Worm (Caenorhabditis elegans) whole organism, young adult: Measurements from ENCODE around the gene sor-3.

ENCODE experiments used
- B0035.1 ChIP-seq: sonication (generic microtip); optimal IDR thresholded peaks from 2 replicates; lab custom pipeline; 2016; ENCODE audit warnings: missing genetic modification characterization, mild to moderate bottlenecking, missing compliant biosample characterization, missing genotype, missing genetic modification reagents
- C06A6.2 ChIP-seq: fragments of 200-800 bp; sonication (Bioruptor generic); conservative IDR thresholded peaks from 2 replicates; pipeline ENCODE4 v1.3.6; 2022; ENCODE audit warnings: missing genetic modification characterization, missing compliant biosample characterization
- C17E4.6 ChIP-seq: fragments of 200-800 bp; sonication (Bioruptor generic); IDR thresholded peaks from 2 replicates; pipeline ENCODE4 v1.3.6; 2022; ENCODE audit warnings: missing genetic modification reagents, missing genetic modification characterization, missing compliant biosample characterization
- D2030.7 ChIP-seq: fragments of 200-800 bp; sonication (Bioruptor generic); IDR thresholded peaks from 2 replicates; pipeline ENCODE4 v1.3.6; 2022; ENCODE audit warnings: missing genetic modification reagents, missing genetic modification characterization, missing compliant biosample characterization
- F23B12.7 ChIP-seq: sonication (generic microtip); optimal IDR thresholded peaks from 2 replicates; lab custom pipeline; 2017; ENCODE audit warnings: missing genetic modification characterization, mild to moderate bottlenecking, missing compliant biosample characterization, antibody characterized with exemption, moderate library complexity; ENCODE audit not compliant: insufficient read depth
- F37B4.10 ChIP-seq: fragments of 200-800 bp; sonication (Bioruptor generic); IDR thresholded peaks from 2 replicates; pipeline ENCODE4 v1.3.6; 2022; ENCODE audit warnings: missing genetic modification characterization, missing compliant biosample characterization
- F39B2.1 ChIP-seq: fragments of 200-800 bp; sonication (Bioruptor generic); IDR thresholded peaks from 2 replicates; pipeline ENCODE4 v1.3.6; 2022; ENCODE audit warnings: missing genetic modification reagents, missing genetic modification characterization, missing compliant biosample characterization
- F52B5.7 ChIP-seq: sonication (generic microtip); optimal IDR thresholded peaks from 2 replicates; lab custom pipeline; 2016; ENCODE audit warnings: mild to moderate bottlenecking, missing genetic modification characterization, missing compliant biosample characterization
- F55B11.4 ChIP-seq: sonication (generic microtip); optimal IDR thresholded peaks from 2 replicates; lab custom pipeline; 2016; ENCODE audit warnings: missing compliant biosample characterization, missing genetic modification characterization, borderline replicate concordance; ENCODE audit not compliant: insufficient read depth
- K11D2.4 ChIP-seq: fragments of 200-800 bp; sonication (Bioruptor generic); IDR thresholded peaks from 2 replicates; pipeline ENCODE4 v1.3.6; 2022; ENCODE audit warnings: missing genetic modification reagents, missing genetic modification characterization, missing compliant biosample characterization
- Y56A3A.18 ChIP-seq: fragments of 200-800 bp; sonication (Bioruptor generic); IDR thresholded peaks from 2 replicates; pipeline ENCODE4 v1.3.6; 2022; ENCODE audit warnings: missing genetic modification reagents, missing genetic modification characterization, missing compliant biosample characterization
- Y67H2A.10 ChIP-seq: fragments of 200-800 bp; sonication (Bioruptor generic); conservative IDR thresholded peaks from 2 replicates; pipeline ENCODE4 v1.3.6; 2022; ENCODE audit warnings: missing genetic modification reagents, missing genetic modification characterization, missing compliant biosample characterization
- Y79H2A.3 ChIP-seq: fragments of 200-800 bp; sonication (Bioruptor generic); conservative IDR thresholded peaks from 2 replicates; pipeline ENCODE4 v1.3.6; 2022; ENCODE audit warnings: missing genetic modification reagents, missing genetic modification characterization, missing compliant biosample characterization
- athp-1 ChIP-seq: sonication (generic microtip); optimal IDR thresholded peaks from 2 replicates; lab custom pipeline; 2017; ENCODE audit warnings: mild to moderate bottlenecking, missing genetic modification characterization, missing compliant biosample characterization
- attf-3 ChIP-seq: fragments of 200-800 bp; sonication (Bioruptor generic); conservative IDR thresholded peaks from 2 replicates; pipeline ENCODE4 v1.3.6; 2022; ENCODE audit warnings: missing genetic modification reagents, missing genetic modification characterization, missing compliant biosample characterization
- attf-6 ChIP-seq: fragments of 200-800 bp; sonication (Bioruptor generic); IDR thresholded peaks from 2 replicates; pipeline ENCODE4 v1.3.6; 2022; ENCODE audit warnings: missing genetic modification reagents, missing genetic modification characterization, missing compliant biosample characterization
- bed-2 ChIP-seq: fragments of 200-800 bp; sonication (Bioruptor generic); IDR thresholded peaks from 2 replicates; pipeline ENCODE4 v1.3.6; 2022; ENCODE audit warnings: missing genetic modification reagents, missing genetic modification characterization, missing compliant biosample characterization
- ceh-27 ChIP-seq: fragments of 200-800 bp; sonication (Bioruptor generic); optimal IDR thresholded peaks from 2 replicates; lab custom pipeline; 2018; ENCODE audit warnings: mild to moderate bottlenecking, missing genetic modification characterization, moderate library complexity, missing compliant biosample characterization
- ceh-40 ChIP-seq: fragments of 200-800 bp; sonication (Bioruptor generic); IDR thresholded peaks from 2 replicates; pipeline ENCODE4 v1.3.6; 2022; ENCODE audit warnings: missing genetic modification characterization, missing compliant biosample characterization
- ceh-58 ChIP-seq: fragments of 200-800 bp; sonication (Bioruptor generic); IDR thresholded peaks from 2 replicates; pipeline ENCODE4 v1.3.6; 2022; ENCODE audit warnings: missing genetic modification characterization, missing compliant biosample characterization
- ceh-91 ChIP-seq: fragments of 200-800 bp; sonication (Bioruptor generic); IDR thresholded peaks from 2 replicates; pipeline ENCODE4 v1.3.6; 2022; ENCODE audit warnings: missing genetic modification reagents, missing genetic modification characterization, missing compliant biosample characterization
- die-1 ChIP-seq: sonication (generic microtip); optimal IDR thresholded peaks from 2 replicates; lab custom pipeline; 2016; ENCODE audit warnings: missing genotype, mild to moderate bottlenecking, missing genetic modification characterization, missing compliant biosample characterization
- dpff-1 ChIP-seq: sonication (generic microtip); optimal IDR thresholded peaks from 2 replicates; lab custom pipeline; 2017; ENCODE audit warnings: mild to moderate bottlenecking, missing genetic modification characterization, missing compliant biosample characterization
- efl-1 ChIP-seq: fragments of 150-350 bp; optimal IDR thresholded peaks from 2 replicates; lab custom pipeline; 2014; ENCODE audit warnings: missing biosample characterization, missing genetic modification reagents, missing genetic modification characterization
- fkh-3 ChIP-seq: sonication (generic microtip); optimal IDR thresholded peaks from 2 replicates; lab custom pipeline; 2016; ENCODE audit warnings: mild to moderate bottlenecking, missing genetic modification characterization, missing compliant biosample characterization
- hlh-12 ChIP-seq: sonication (generic microtip); optimal IDR thresholded peaks from 2 replicates; lab custom pipeline; 2016; ENCODE audit warnings: missing genetic modification characterization, missing compliant biosample characterization
- hrde-1 ChIP-seq: sonication (generic microtip); optimal IDR thresholded peaks from 2 replicates; lab custom pipeline; 2016; ENCODE audit warnings: missing genetic modification characterization, mild to moderate bottlenecking, missing compliant biosample characterization, moderate library complexity, missing genotype, missing genetic modification reagents, borderline replicate concordance
- lin-40 ChIP-seq: sonication (generic microtip); optimal IDR thresholded peaks from 2 replicates; lab custom pipeline; 2016; ENCODE audit warnings: missing genetic modification characterization, mild to moderate bottlenecking, missing compliant biosample characterization, missing genotype, missing genetic modification reagents
- lin-54 ChIP-seq: fragments of 200-800 bp; sonication (Bioruptor generic); optimal IDR thresholded peaks from 2 replicates; lab custom pipeline; 2018; ENCODE audit warnings: mild to moderate bottlenecking, missing genetic modification characterization, missing compliant biosample characterization
- lir-1 ChIP-seq: fragments of 200-800 bp; sonication (Bioruptor generic); conservative IDR thresholded peaks from 2 replicates; pipeline ENCODE4 v1.3.6; 2022; ENCODE audit warnings: missing genetic modification reagents, missing genetic modification characterization, missing compliant biosample characterization
- lsy-27 ChIP-seq: sonication (generic microtip); optimal IDR thresholded peaks from 2 replicates; lab custom pipeline; 2017; ENCODE audit warnings: missing genetic modification characterization, mild to moderate bottlenecking, missing compliant biosample characterization, antibody characterized with exemption, missing genotype, borderline replicate concordance; ENCODE audit not compliant: insufficient read depth
- madf-3 ChIP-seq: fragments of 200-800 bp; sonication (Bioruptor generic); IDR thresholded peaks from 2 replicates; pipeline ENCODE4 v1.3.6; 2022; ENCODE audit warnings: missing genetic modification reagents, missing genetic modification characterization, missing compliant biosample characterization
- nfya-1 ChIP-seq: sonication (generic microtip); optimal IDR thresholded peaks from 2 replicates; lab custom pipeline; 2017; ENCODE audit warnings: antibody characterized with exemption, missing compliant biosample characterization, missing genetic modification characterization, borderline replicate concordance; ENCODE audit not compliant: insufficient read depth
- nhr-120 ChIP-seq: fragments of 200-800 bp; sonication (Bioruptor generic); IDR thresholded peaks from 2 replicates; pipeline ENCODE4 v1.3.6; 2022; ENCODE audit warnings: missing genetic modification characterization, missing compliant biosample characterization
- nhr-80 ChIP-seq: sonication (generic microtip); optimal IDR thresholded peaks from 2 replicates; lab custom pipeline; 2016; ENCODE audit warnings: missing genetic modification characterization, missing compliant biosample characterization
- pbrm-1 ChIP-seq: fragments of 200-800 bp; sonication (Bioruptor generic); IDR thresholded peaks from 2 replicates; pipeline ENCODE4 v1.3.6; 2022; ENCODE audit warnings: missing genetic modification reagents, missing genetic modification characterization, missing compliant biosample characterization
- repo-1 ChIP-seq: sonication (generic microtip); optimal IDR thresholded peaks from 2 replicates; lab custom pipeline; 2017; ENCODE audit warnings: mild to moderate bottlenecking, missing genetic modification characterization, missing compliant biosample characterization
- rpc-1 ChIP-seq, 2 experiments: fragments of 150-350 bp in 1 of 2; sonication (generic microtip) in 1 of 2; optimal IDR thresholded peaks; 2 replicates each; lab custom pipeline; 2014 to 2018; ENCODE audit warnings: missing biosample characterization in 1 of 2, missing genetic modification characterization in 1 of 2, missing genetic modification reagents in 1 of 2, missing genotype in 1 of 2
- snpc-1.3 ChIP-seq: sonication (generic microtip); optimal IDR thresholded peaks from 2 replicates; lab custom pipeline; 2017; ENCODE audit warnings: missing genetic modification characterization, mild to moderate bottlenecking, missing compliant biosample characterization, antibody characterized with exemption, moderate library complexity, missing genotype, missing genetic modification reagents; ENCODE audit not compliant: insufficient read depth
- somi-1 ChIP-seq: fragments of 200-800 bp; sonication (Bioruptor generic); optimal IDR thresholded peaks from 2 replicates; lab custom pipeline; 2018; ENCODE audit warnings: mild to moderate bottlenecking, missing genetic modification characterization, missing compliant biosample characterization
- tbx-9 ChIP-seq: sonication (generic microtip); optimal IDR thresholded peaks from 2 replicates; lab custom pipeline; 2016; ENCODE audit warnings: borderline replicate concordance, missing genetic modification characterization, inconsistent platforms, missing compliant biosample characterization
- unc-130 ChIP-seq: sonication (generic microtip); optimal IDR thresholded peaks from 2 replicates; lab custom pipeline; 2016; ENCODE audit warnings: missing genetic modification reagents, missing genetic modification characterization, missing compliant biosample characterization
- xnd-1 ChIP-seq: sonication (generic microtip); optimal IDR thresholded peaks from 2 replicates; lab custom pipeline; 2016; ENCODE audit warnings: missing genotype, missing genetic modification reagents, missing genetic modification characterization, missing compliant biosample characterization
- ztf-18 ChIP-seq: sonication (generic microtip); optimal IDR thresholded peaks from 2 replicates; lab custom pipeline; 2016; ENCODE audit warnings: missing genotype, mild to moderate bottlenecking, missing genetic modification characterization, missing compliant biosample characterization
- ztf-25 ChIP-seq: fragments of 200-800 bp; sonication (Bioruptor generic); IDR thresholded peaks from 2 replicates; pipeline ENCODE4 v1.3.6; 2022; ENCODE audit warnings: missing genetic modification reagents, missing genetic modification characterization, missing compliant biosample characterization
- ztf-26 ChIP-seq: sonication (generic microtip); optimal IDR thresholded peaks from 2 replicates; lab custom pipeline; 2017; ENCODE audit warnings: missing genetic modification characterization, missing compliant biosample characterization
- ztf-6 ChIP-seq: fragments of 200-800 bp; sonication (Bioruptor generic); IDR thresholded peaks from 2 replicates; pipeline ENCODE4 v1.3.6; 2022; ENCODE audit warnings: missing genetic modification reagents, missing genetic modification characterization, missing compliant biosample characterization

sor-3 gene

ce11 chrX:353134-353669 lies at the start of gene sor-3 (continued):
- peak; percentile 84 for TF ChIP-seq D2030.7 (GFP tag; lab: Robert Waterston, UW)
- TF ChIP-seq attf-6 (GFP tag; lab: Robert Waterston, UW) = 0 out of 2 replicates have a peak, but pooled peaks have one; percentile 24
- no peak for TF ChIP-seq F39B2.1
- no peak for TF ChIP-seq nhr-120 (GFP tag; lab: Robert Waterston, UW)
- peak; percentile 24; the same call in 1 of the 2 replicates for TF ChIP-seq ztf-6 (GFP tag; lab: Robert Waterston, UW)
- TF ChIP-seq rpc-1 (optimal IDR thresholded peaks at IDR 0.05; lab: Kevin White, UChicago) = peak; percentile 97
- TF ChIP-seq rpc-1 (tag; optimal IDR thresholded peaks at IDR 0.05; lab: Kevin White, UChicago) = peak; percentile 96
- TF ChIP-seq hlh-12 (tag; lab: Kevin White, UChicago) = peak; percentile 47
- peak; percentile 82 for TF ChIP-seq attf-3 (GFP tag; lab: Robert Waterston, UW)
- peak; percentile 68 for TF ChIP-seq lir-1 (GFP tag; lab: Robert Waterston, UW)
- no peak for TF ChIP-seq ceh-58
- peak; percentile 54 for TF ChIP-seq unc-130 (GFP tag; lab: Kevin White, UChicago)
- no peak for TF ChIP-seq C17E4.6 (GFP tag; lab: Robert Waterston, UW)
- TF ChIP-seq somi-1 = peak; percentile 20
- TF ChIP-seq xnd-1 (tag; lab: Kevin White, UChicago) = no peak
- peak; percentile 91 for TF ChIP-seq lin-40
- no peak for TF ChIP-seq tbx-9 (tag; lab: Kevin White, UChicago)
- TF ChIP-seq madf-3 (GFP tag; lab: Robert Waterston, UW) = no peak
- peak; percentile 88 for TF ChIP-seq ztf-25 (GFP tag; lab: Robert Waterston, UW)
- peak; percentile 26 for TF ChIP-seq athp-1 (tag; lab: Kevin White, UChicago)
- peak; percentile 65 for TF ChIP-seq bed-2
- TF ChIP-seq fkh-3 = no peak
- TF ChIP-seq C06A6.2 = peak; percentile 57; the same call in 1 of the 2 replicates
- TF ChIP-seq dpff-1 = no peak
- peak; percentile 91 for TF ChIP-seq die-1 (tag; lab: Kevin White, UChicago)
- no peak for TF ChIP-seq F55B11.4 (tag; lab: Kevin White, UChicago)
- no peak for TF ChIP-seq nhr-80
- peak; percentile 94 for TF ChIP-seq F23B12.7 (tag; lab: Kevin White, UChicago)
- peak; percentile 78 for TF ChIP-seq snpc-1.3
- peak; percentile 39 for TF ChIP-seq ztf-26 (tag; lab: Kevin White, UChicago)
- peak; percentile 30 for TF ChIP-seq repo-1 (tag; lab: Kevin White, UChicago)
- no peak for TF ChIP-seq F52B5.7
- TF ChIP-seq ceh-40 (GFP tag; lab: Robert Waterston, UW) = 0 out of 2 replicates have a peak, but pooled peaks have one; percentile 38
- peak; percentile 68 for TF ChIP-seq K11D2.4 (GFP tag; lab: Robert Waterston, UW)
- TF ChIP-seq F37B4.10 (GFP tag; lab: Robert Waterston, UW) = no peak
- TF ChIP-seq lin-54 (GFP tag; lab: Kevin White, UChicago) = no peak
- TF ChIP-seq ceh-91 (GFP tag; lab: Robert Waterston, UW) = no peak
- peak; percentile 78 for TF ChIP-seq ztf-18 (tag; lab: Kevin White, UChicago)
- peak; percentile 74 for TF ChIP-seq lsy-27 (tag; lab: Kevin White, UChicago)
- no peak for TF ChIP-seq efl-1 (GFP tag; lab: Kevin White, UChicago)
- TF ChIP-seq nfya-1 (tag; lab: Kevin White, UChicago) = no peak
- no peak; the same call in 1 of the 2 replicates for TF ChIP-seq Y67H2A.10 (GFP tag; lab: Robert Waterston, UW)
- 0 out of 2 replicates have a peak, but pooled peaks have one; percentile 35 for TF ChIP-seq Y56A3A.18 (GFP tag; lab: Robert Waterston, UW)
- peak; percentile 79 for TF ChIP-seq pbrm-1
- no peak for TF ChIP-seq Y79H2A.3 (GFP tag; lab: Robert Waterston, UW)
- TF ChIP-seq ceh-27 = peak; percentile 42
- TF ChIP-seq B0035.1 (tag; lab: Kevin White, UChicago) = peak; percentile 82
- TF ChIP-seq hrde-1 (tag; lab: Kevin White, UChicago) = peak; percentile 72
